Fruit fly (Drosophila melanogaster): ENCODE results near the gene ND-ASHI.

ND-ASHI gene

dm6 chrX:6679502-6679810 is 538 bp upstream of the ND-ASHI start:
- peak; percentile 40 for TF ChIP-seq sug (tag; optimal IDR thresholded peaks at IDR 0.05)
- TF ChIP-seq CG10543 (GFP tag; optimal IDR thresholded peaks at IDR 0.05) = peak; percentile 56
- peak; percentile 87 for TF ChIP-seq Deaf1 (tag; optimal IDR thresholded peaks at IDR 0.05)
- TF ChIP-seq rib (GFP tag; IDR thresholded peaks at IDR 0.05) = peak; percentile 6; the same call in 1 of the 2 replicates
- no peak for TF ChIP-seq BEAF-32 (GFP tag; optimal IDR thresholded peaks at IDR 0.05)
- no peak for TF ChIP-seq CG13296 (GFP tag; optimal IDR thresholded peaks at IDR 0.05)
- peak; percentile 73 for TF ChIP-seq CG34376 (GFP tag; optimal IDR thresholded peaks at IDR 0.05)
- no peak for TF ChIP-seq ato (GFP tag; IDR thresholded peaks at IDR 0.05; ENCODE audit: partially characterized antibody)

dm6 chrX:6677826-6678489 is 960 bp downstream of the ND-ASHI start, which contains the start of gene Fum1:
TSS of gene Fum1 (plus strand) at chrX:6678424.
- peak; percentile 95 for TF ChIP-seq sna (GFP tag; IDR thresholded peaks at IDR 0.05; ENCODE audit: partially characterized antibody)
- TF ChIP-seq CG4707 (GFP tag; optimal IDR thresholded peaks at IDR 0.05) = no peak
- peak; percentile 90 for TF ChIP-seq knrl (GFP tag; IDR thresholded peaks at IDR 0.05; ENCODE audit: partially characterized antibody)
- TF ChIP-seq Scr (GFP tag; IDR thresholded peaks at IDR 0.05; ENCODE audit: partially characterized antibody) = peak; percentile 95
- peak in 1 of 2 experiments; percentile 6 for TF ChIP-seq dpn (GFP tag; optimal IDR thresholded peaks at IDR 0.05)
- TF ChIP-seq ato (GFP tag; IDR thresholded peaks at IDR 0.05; ENCODE audit: partially characterized antibody) = peak; percentile 57; the same call in 1 of the 2 replicates
- peak; percentile 37 for TF ChIP-seq NfI (GFP tag; optimal IDR thresholded peaks at IDR 0.05)
- peak; percentile 20 for TF ChIP-seq CG13624 (GFP tag; optimal IDR thresholded peaks at IDR 0.05)
- TF ChIP-seq Jarid2 (GFP tag; optimal IDR thresholded peaks at IDR 0.05) = no peak
- TF ChIP-seq dm (GFP tag; optimal IDR thresholded peaks at IDR 0.05) = peak; percentile 61
- peak; percentile 40 for TF ChIP-seq CG13894 (tag; optimal IDR thresholded peaks at IDR 0.05)
- peak; percentile 85 for TF ChIP-seq hbn (GFP tag; IDR thresholded peaks at IDR 0.05; ENCODE audit: partially characterized antibody)
- peak; percentile 88 for TF ChIP-seq CG14860 (GFP tag; IDR thresholded peaks at IDR 0.05; ENCODE audit: partially characterized antibody)
- peak; percentile 25 for TF ChIP-seq CG7786 (GFP tag; optimal IDR thresholded peaks at IDR 0.05)
- TF ChIP-seq CG2129 (GFP tag; IDR thresholded peaks at IDR 0.05; ENCODE audit: partially characterized antibody) = peak; percentile 73
- TF ChIP-seq inv (GFP tag; IDR thresholded peaks at IDR 0.05; ENCODE audit: partially characterized antibody) = peak; percentile 78
- TF ChIP-seq chinmo (GFP tag; IDR thresholded peaks at IDR 0.05; ENCODE audit: partially characterized antibody) = peak; percentile 47; the same call in 1 of the 4 replicates
- no peak for TF ChIP-seq ftz-f1 (GFP tag; optimal IDR thresholded peaks at IDR 0.05)
- TF ChIP-seq amos (GFP tag; IDR thresholded peaks at IDR 0.05; ENCODE audit: partially characterized antibody) = peak; percentile 80
- TF ChIP-seq CG2120 (GFP tag; optimal IDR thresholded peaks at IDR 0.05) = peak; percentile 31
- TF ChIP-seq CG12391 (tag; optimal IDR thresholded peaks at IDR 0.05) = peak; percentile 51
- TF ChIP-seq Stat92E (GFP tag; optimal IDR thresholded peaks at IDR 0.05) = peak in 1 of 3 experiments; percentile 57
- TF ChIP-seq CG10654 (GFP tag; optimal IDR thresholded peaks at IDR 0.05) = no peak
- TF ChIP-seq Dref (GFP tag; IDR thresholded peaks at IDR 0.05) = peak; percentile 74
- TF ChIP-seq usp (GFP tag; optimal IDR thresholded peaks at IDR 0.05) = no peak
- peak; percentile 87 for TF ChIP-seq CG34224 (GFP tag; IDR thresholded peaks at IDR 0.05; ENCODE audit: partially characterized antibody)
- TF ChIP-seq CG30020 (tag; optimal IDR thresholded peaks at IDR 0.05) = peak; percentile 18
- peak; percentile 7 for TF ChIP-seq CG18262 (tag; optimal IDR thresholded peaks at IDR 0.05)
- TF ChIP-seq CG4424 (GFP tag; optimal IDR thresholded peaks at IDR 0.05) = peak; percentile 4
- peak; percentile 31 for TF ChIP-seq gfzf (GFP tag; optimal IDR thresholded peaks at IDR 0.05)
- TF ChIP-seq Sin3A (optimal IDR thresholded peaks at IDR 0.05) = peak; percentile 91
- peak; percentile 84 for TF ChIP-seq Bgb (GFP tag; IDR thresholded peaks at IDR 0.05; ENCODE audit: partially characterized antibody)
- TF ChIP-seq Deaf1 (tag; optimal IDR thresholded peaks at IDR 0.05) = peak; percentile 8
- peak; percentile 59; the same call in 2 of the 3 replicates for TF ChIP-seq CG7963 (GFP tag; IDR thresholded peaks at IDR 0.05; ENCODE audit: partially characterized antibody)
- TF ChIP-seq HLH4C (GFP tag; IDR thresholded peaks at IDR 0.05; ENCODE audit: partially characterized antibody) = peak; percentile 92
- TF ChIP-seq BEAF-32 (GFP tag; optimal IDR thresholded peaks at IDR 0.05) = peak; percentile 92
- TF ChIP-seq Xbp1 (GFP tag; optimal IDR thresholded peaks at IDR 0.05) = peak; percentile 11
- TF ChIP-seq unc-4 (GFP tag; IDR thresholded peaks at IDR 0.05; ENCODE audit: partially characterized antibody) = peak; percentile 94
- peak; percentile 53 for TF ChIP-seq Dp (GFP tag; optimal IDR thresholded peaks at IDR 0.05)
- peak; percentile 23 for TF ChIP-seq da (GFP tag; optimal IDR thresholded peaks at IDR 0.05)

Data from whole organism, embryonic.